Worm (Caenorhabditis elegans) whole organism, L2 larva: ENCODE data around the gene Y43F8B.2.

Experiments
- C34F6.9 ChIP-seq: fragments of 150-350 bp; optimal IDR thresholded peaks from 2 replicates; lab custom pipeline; 2014; ENCODE audit warnings: missing biosample characterization, missing genetic modification characterization
- F13H6.1 ChIP-seq: sonication (generic microtip); optimal IDR thresholded peaks from 2 replicates; lab custom pipeline; 2016; ENCODE audit warnings: missing genetic modification characterization, missing compliant biosample characterization
- R02D3.7 ChIP-seq: fragments of 150-350 bp; optimal IDR thresholded peaks from 2 replicates; lab custom pipeline; 2014; ENCODE audit warnings: missing biosample characterization, missing genetic modification characterization
- ZK546.5 ChIP-seq: sonication (generic microtip); optimal IDR thresholded peaks from 2 replicates; lab custom pipeline; 2017; ENCODE audit warnings: missing biosample characterization, missing genetic modification characterization
- alr-1 ChIP-seq: fragments of 150-350 bp; optimal IDR thresholded peaks from 2 replicates; lab custom pipeline; 2014; ENCODE audit warnings: missing biosample characterization, missing genetic modification characterization
- ama-1 ChIP-seq: fragments of 150-350 bp; optimal IDR thresholded peaks from 2 replicates; lab custom pipeline; 2018; ENCODE audit warnings: inconsistent platforms
- ceh-16 ChIP-seq: fragments of 150-350 bp; optimal IDR thresholded peaks from 2 replicates; lab custom pipeline; 2014; ENCODE audit warnings: missing biosample characterization, missing genetic modification characterization
- ceh-82 ChIP-seq: fragments of 150-350 bp; optimal IDR thresholded peaks from 2 replicates; lab custom pipeline; 2014; ENCODE audit warnings: missing biosample characterization, missing genetic modification characterization
- dmd-4 ChIP-seq: sonication (generic microtip); optimal IDR thresholded peaks from 2 replicates; lab custom pipeline; 2017; ENCODE audit warnings: missing biosample characterization, missing genetic modification characterization
- egl-27 ChIP-seq: sonication (generic microtip); optimal IDR thresholded peaks from 3 replicates; lab custom pipeline; 2017; ENCODE audit warnings: missing biosample characterization, missing genetic modification reagents, missing genetic modification characterization
- elt-1 ChIP-seq: fragments of 150-350 bp; optimal IDR thresholded peaks from 2 replicates; lab custom pipeline; 2014; ENCODE audit warnings: missing biosample characterization, missing genetic modification characterization
- elt-3 ChIP-seq: sonication (generic microtip); optimal IDR thresholded peaks from 2 replicates; lab custom pipeline; 2017; ENCODE audit warnings: missing biosample characterization, missing genetic modification characterization
- fos-1 ChIP-seq: fragments of 150-350 bp; optimal IDR thresholded peaks from 2 replicates; lab custom pipeline; 2014; ENCODE audit warnings: missing biosample characterization, missing genetic modification characterization
- lin-11 ChIP-seq: fragments of 150-350 bp; sonication (generic microtip); optimal IDR thresholded peaks from 2 replicates; lab custom pipeline; 2014; ENCODE audit warnings: missing biosample characterization, missing genetic modification characterization, inconsistent platforms, mixed read lengths
- lsy-2 ChIP-seq, 2 experiments: fragments of 150-350 bp in 1 of 2; sonication (generic microtip) in 1 of 2; optimal IDR thresholded peaks; 2 replicates each; lab custom pipeline; 2014 to 2017; ENCODE audit warnings: missing biosample characterization in 2 of 2, missing genetic modification characterization in 2 of 2
- mab-5 ChIP-seq: fragments of 150-350 bp; optimal IDR thresholded peaks from 2 replicates; lab custom pipeline; 2014; ENCODE audit warnings: missing biosample characterization, missing genetic modification characterization
- mbf-1 ChIP-seq: sonication (generic microtip); optimal IDR thresholded peaks from 2 replicates; lab custom pipeline; 2017; ENCODE audit warnings: missing biosample characterization, missing genetic modification characterization
- mdl-1 ChIP-seq, 2 experiments: fragments of 150-350 bp in 1 of 2; sonication (generic microtip) in 1 of 2; optimal IDR thresholded peaks; 2 replicates each; lab custom pipeline; 2017; ENCODE audit warnings: missing biosample characterization in 2 of 2, missing genetic modification characterization in 2 of 2
- nhr-10 ChIP-seq: sonication (generic microtip); optimal IDR thresholded peaks from 2 replicates; lab custom pipeline; 2017; ENCODE audit warnings: missing biosample characterization, missing genetic modification characterization
- nhr-12 ChIP-seq: fragments of 150-350 bp; optimal IDR thresholded peaks from 2 replicates; lab custom pipeline; 2014; ENCODE audit warnings: missing biosample characterization, missing genetic modification characterization
- nhr-129 ChIP-seq: fragments of 150-350 bp; optimal IDR thresholded peaks from 2 replicates; lab custom pipeline; 2014; ENCODE audit warnings: missing biosample characterization, missing genetic modification characterization
- nhr-23 ChIP-seq: fragments of 150-350 bp; optimal IDR thresholded peaks from 2 replicates; lab custom pipeline; 2014; ENCODE audit warnings: missing biosample characterization, missing genetic modification reagents, missing genetic modification characterization
- nhr-25 ChIP-seq: fragments of 150-350 bp; sonication (generic microtip); optimal IDR thresholded peaks from 3 replicates; lab custom pipeline; 2014; ENCODE audit warnings: missing biosample characterization, missing genetic modification characterization
- nhr-6 ChIP-seq: fragments of 150-350 bp; optimal IDR thresholded peaks from 2 replicates; lab custom pipeline; 2014; ENCODE audit warnings: missing biosample characterization, missing genetic modification characterization
- peb-1 ChIP-seq: fragments of 150-350 bp; optimal IDR thresholded peaks from 2 replicates; lab custom pipeline; 2014; ENCODE audit warnings: missing biosample characterization, missing genetic modification characterization
- sem-4 ChIP-seq: fragments of 150-350 bp; optimal IDR thresholded peaks from 2 replicates; lab custom pipeline; 2014; ENCODE audit warnings: missing biosample characterization, missing genetic modification reagents, missing genetic modification characterization
- skn-1 ChIP-seq: sonication (generic microtip); optimal IDR thresholded peaks from 2 replicates; lab custom pipeline; 2017; ENCODE audit warnings: missing biosample characterization, missing genetic modification characterization
- sma-3 ChIP-seq: sonication (generic microtip); optimal IDR thresholded peaks from 2 replicates; lab custom pipeline; 2016; ENCODE audit warnings: missing genetic modification reagents, missing genetic modification characterization, missing compliant biosample characterization
- sma-9 ChIP-seq, 2 experiments: fragments of 150-350 bp in 1 of 2; sonication (generic microtip) in 1 of 2; optimal IDR thresholded peaks; 2 replicates each; lab custom pipeline; 2014 to 2016; ENCODE audit warnings: missing genetic modification characterization in 2 of 2, mild to moderate bottlenecking in 1 of 2, missing biosample characterization in 1 of 2, missing compliant biosample characterization in 1 of 2, missing genetic modification reagents in 1 of 2, moderate library complexity in 1 of 2
- snpc-4 ChIP-seq: fragments of 150-350 bp; optimal IDR thresholded peaks from 2 replicates; lab custom pipeline; 2014; ENCODE audit warnings: missing biosample characterization, missing genetic modification characterization
- unc-39 ChIP-seq: fragments of 150-350 bp; optimal IDR thresholded peaks from 2 replicates; lab custom pipeline; 2014; ENCODE audit warnings: missing biosample characterization, missing genetic modification characterization
- unc-55 ChIP-seq: fragments of 150-350 bp; sonication (generic microtip); optimal IDR thresholded peaks from 3 replicates; lab custom pipeline; 2014; ENCODE audit warnings: missing biosample characterization, missing genetic modification reagents, missing genetic modification characterization
- unc-62 ChIP-seq: fragments of 150-350 bp; optimal IDR thresholded peaks from 2 replicates; lab custom pipeline; 2014; ENCODE audit warnings: missing biosample characterization, missing genetic modification reagents, missing genetic modification characterization
- ztf-1 ChIP-seq: fragments of 200-800 bp; sonication (Bioruptor generic); conservative IDR thresholded peaks from 2 replicates; pipeline ENCODE4 v1.3.6; 2022; ENCODE audit warnings: missing genetic modification characterization, missing compliant biosample characterization
- ztf-11 ChIP-seq: sonication (generic microtip); optimal IDR thresholded peaks from 2 replicates; lab custom pipeline; 2017; ENCODE audit warnings: missing biosample characterization, missing genetic modification characterization
- ztf-4 ChIP-seq: fragments of 150-350 bp; optimal IDR thresholded peaks from 2 replicates; lab custom pipeline; 2014; ENCODE audit warnings: missing biosample characterization, missing genetic modification characterization

The Y43F8B.2 gene

ce11 chrV:19501389-19501788 is 31.5 kb downstream of the Y43F8B.2 start:
- TF ChIP-seq mdl-1 (tag; optimal IDR thresholded peaks at IDR 0.05; lab: Kevin White, UChicago) (no peak), nhr-12 (tag; lab: Kevin White, UChicago) (no peak), ceh-82 (tag; lab: Kevin White, UChicago) (no peak), elt-1 (tag; lab: Kevin White, UChicago) (no peak), fos-1 (no peak), mab-5 (no peak), nhr-23 (no peak), dmd-4 (tag; lab: Kevin White, UChicago) (no peak), sma-9 (GFP tag; optimal IDR thresholded peaks at IDR 0.05; lab: Kevin White, UChicago) (no peak), sma-9 (tag; optimal IDR thresholded peaks at IDR 0.05; lab: Kevin White, UChicago) (no peak), unc-39 (tag; lab: Kevin White, UChicago) (no peak)

- no peak for TF ChIP-seq nhr-129
- TF ChIP-seq ztf-4, result no peak
- no peak for TF ChIP-seq elt-3 (tag; lab: Kevin White, UChicago)
- TF ChIP-seq C34F6.9 (tag; lab: Kevin White, UChicago), result no peak
- TF ChIP-seq elt-1 (tag; lab: Kevin White, UChicago), result no peak
- no peak for TF ChIP-seq mab-5
- no peak for TF ChIP-seq F13H6.1 (tag; lab: Kevin White, UChicago)
- TF ChIP-seq ztf-11 (tag; lab: Kevin White, UChicago), result no peak
- TF ChIP-seq R02D3.7 (tag; lab: Kevin White, UChicago), result no peak
- TF ChIP-seq lsy-2 (tag; optimal IDR thresholded peaks at IDR 0.05; lab: Kevin White, UChicago), result no peak
- no peak for TF ChIP-seq sma-3 (GFP tag; lab: Kevin White, UChicago)
- no peak for TF ChIP-seq unc-55
- no peak for TF ChIP-seq lin-11 (tag; lab: Kevin White, UChicago)
- TF ChIP-seq peb-1 (tag; lab: Kevin White, UChicago), result no peak
- no peak for TF ChIP-seq ZK546.5 (tag; lab: Kevin White, UChicago)
- no peak for TF ChIP-seq egl-27 (tag; lab: Kevin White, UChicago)
- no peak for TF ChIP-seq nhr-25 (tag; lab: Kevin White, UChicago)
Measured at ce11 chrV:19497087-19497486, 35.8 kb downstream of the Y43F8B.2 start.

- no peak for TF ChIP-seq egl-27 (tag; lab: Kevin White, UChicago)
- TF ChIP-seq nhr-6, result no peak
- TF ChIP-seq nhr-10 (tag; lab: Kevin White, UChicago), result no peak
- TF ChIP-seq ama-1 (lab: Kevin White, UChicago), result no peak
- no peak for TF ChIP-seq ceh-82 (tag; lab: Kevin White, UChicago)
- no peak for TF ChIP-seq fos-1
- no peak for TF ChIP-seq mdl-1 (tag; optimal IDR thresholded peaks at IDR 0.05; lab: Kevin White, UChicago)
- no peak for TF ChIP-seq unc-39 (tag; lab: Kevin White, UChicago)
- TF ChIP-seq ZK546.5 (tag; lab: Kevin White, UChicago), result no peak
- no peak for TF ChIP-seq sem-4
- no peak for TF ChIP-seq mab-5
- no peak for TF ChIP-seq ztf-1 (GFP tag; lab: Robert Waterston, UW)
- TF ChIP-seq nhr-25 (tag; lab: Kevin White, UChicago), result no peak
- no peak for TF ChIP-seq snpc-4
- TF ChIP-seq elt-1 (tag; lab: Kevin White, UChicago), result no peak
Measured at ce11 chrV:19495587-19495986, 37.3 kb downstream of the Y43F8B.2 start, which contains the start of gene scl-21. Gene scl-21, minus strand, starts transcription at chrV:19495687.

- TF ChIP-seq fos-1 (no peak), sma-9 (GFP tag; optimal IDR thresholded peaks at IDR 0.05; lab: Kevin White, UChicago) (no peak), sma-9 (tag; optimal IDR thresholded peaks at IDR 0.05; lab: Kevin White, UChicago) (no peak), mab-5 (no peak), ZK546.5 (tag; lab: Kevin White, UChicago) (no peak), mbf-1 (no peak), sem-4 (no peak), C34F6.9 (tag; lab: Kevin White, UChicago) (no peak), snpc-4 (no peak), unc-62 (no peak), sma-3 (GFP tag; lab: Kevin White, UChicago) (no peak)
Measured at ce11 chrV:19495145-19495544, 37.8 kb downstream of the Y43F8B.2 start.

- TF ChIP-seq skn-1 (tag; lab: Kevin White, UChicago) (no peak), ama-1 (lab: Kevin White, UChicago) (no peak), alr-1 (tag; lab: Kevin White, UChicago) (no peak), dmd-4 (tag; lab: Kevin White, UChicago) (no peak), fos-1 (no peak), sma-3 (GFP tag; lab: Kevin White, UChicago) (no peak), ceh-16 (no peak), nhr-10 (tag; lab: Kevin White, UChicago) (no peak), unc-39 (tag; lab: Kevin White, UChicago) (no peak)
Measured at ce11 chrV:19491302-19491701, 41.6 kb downstream of the Y43F8B.2 start, which contains the start of gene Y43F8B.29. Gene Y43F8B.29, plus strand, starts transcription at chrV:19491602.
